Fruit fly (Drosophila melanogaster): ENCODE measurements around the gene Spindly.

Gene Spindly

dm6 chr2L:3530186-3530832, at the start of gene Spindly, which contains the start of gene IFT57:
TSS of gene Spindly (minus strand) at chr2L:3530317.
TSS of gene IFT57 (plus strand) at chr2L:3530789.
- TF ChIP-seq CG8478 (optimal IDR thresholded peaks at IDR 0.05) (no peak), CTCF (optimal IDR thresholded peaks at IDR 0.05) (peak; percentile 84 to 88)

DNA sequence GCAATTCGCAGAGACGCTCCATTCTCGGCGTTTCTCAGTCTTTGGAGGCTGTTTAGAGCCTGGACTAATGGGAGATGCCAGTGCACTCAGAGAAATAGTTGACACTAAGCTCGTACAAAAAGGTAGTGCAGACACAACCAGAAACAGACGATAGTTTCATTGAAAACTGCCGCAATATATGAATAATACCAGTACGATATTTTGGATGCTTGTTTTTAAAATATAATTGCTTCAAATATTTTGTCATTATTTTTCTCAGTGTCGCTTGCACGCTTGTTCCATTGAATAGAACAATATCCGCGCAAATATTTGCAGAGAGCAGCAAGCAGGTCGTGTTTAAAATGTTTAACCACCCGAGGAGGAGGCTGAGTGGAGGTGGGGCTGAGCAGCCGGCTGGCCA, 46.4 kb upstream of the Spindly start:
- no peak for TF ChIP-seq CTCF (optimal IDR thresholded peaks at IDR 0.05)
- no peak for TF ChIP-seq CG8478 (optimal IDR thresholded peaks at IDR 0.05)

dm6 chr2L:3575679-3576442, 45.7 kb upstream of the Spindly start, which contains the start of gene CG43815:
TSS of gene CG43815 (plus strand) at chr2L:3576210.
- TF ChIP-seq CTCF (optimal IDR thresholded peaks at IDR 0.05), result no peak
- no peak for TF ChIP-seq CG8478 (optimal IDR thresholded peaks at IDR 0.05)

- TF ChIP-seq CG8478 (optimal IDR thresholded peaks at IDR 0.05) (no peak), CTCF (optimal IDR thresholded peaks at IDR 0.05) (no peak)
Measured at dm6 chr2L:3573907-3574306, 43.8 kb upstream of the Spindly start.

DNA sequence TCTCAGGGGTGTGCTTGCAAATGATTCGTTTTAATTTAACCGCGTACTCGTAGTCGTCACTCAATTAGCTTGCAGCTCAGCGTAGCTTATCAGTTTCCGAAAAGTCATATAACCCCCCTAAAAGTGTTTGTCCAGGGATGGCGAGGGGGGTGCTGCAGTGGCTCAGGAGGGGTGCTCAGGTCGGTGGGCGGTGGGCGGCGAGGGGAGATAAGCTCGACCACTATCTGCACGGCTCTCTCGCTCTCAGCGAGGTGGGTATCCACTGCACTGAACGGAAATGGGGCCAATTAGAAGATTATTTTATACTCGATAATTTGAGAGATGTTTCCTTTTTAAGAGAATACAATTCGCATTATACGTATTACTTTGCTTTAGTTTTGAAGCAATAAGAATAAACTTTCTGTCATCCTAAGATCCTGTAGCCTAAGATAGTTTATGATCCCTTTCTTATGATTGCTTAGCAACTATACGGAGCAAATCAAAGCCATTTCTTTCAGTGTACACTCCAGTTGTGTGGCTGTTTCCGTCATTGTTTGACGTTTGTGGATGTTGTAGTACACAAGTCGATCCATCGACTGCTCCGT, 43.1 kb upstream of the Spindly start:
- no peak for TF ChIP-seq CTCF (optimal IDR thresholded peaks at IDR 0.05)
- no peak for TF ChIP-seq CG8478 (optimal IDR thresholded peaks at IDR 0.05)

- no peak for TF ChIP-seq CG8478 (optimal IDR thresholded peaks at IDR 0.05)
- TF ChIP-seq CTCF (optimal IDR thresholded peaks at IDR 0.05), result no peak
Measured at dm6 chr2L:3572529-3573171, 42.5 kb upstream of the Spindly start.

DNA sequence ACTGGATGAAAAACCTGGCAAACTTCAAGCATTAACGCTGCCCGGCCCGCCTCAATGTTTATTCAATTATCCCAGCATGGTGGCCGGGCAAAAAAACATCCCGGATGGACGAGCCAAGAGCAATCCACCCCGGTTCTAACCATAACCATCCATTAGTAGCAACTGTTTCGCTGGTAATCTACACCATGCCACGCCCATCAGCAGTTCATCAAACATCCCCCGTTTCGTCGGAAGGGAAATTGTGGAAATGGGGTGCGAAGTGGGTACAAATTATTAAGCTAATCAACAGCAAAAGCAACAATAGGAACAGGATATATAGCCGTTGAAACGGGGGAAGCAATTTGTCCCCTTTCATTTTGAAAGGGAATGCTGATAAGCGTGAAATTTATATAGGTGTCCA, 41.3 kb upstream of the Spindly start:
- TF ChIP-seq CG8478 (optimal IDR thresholded peaks at IDR 0.05) (no peak), CTCF (optimal IDR thresholded peaks at IDR 0.05) (no peak)

dm6 chr2L:3570566-3570965, 40.4 kb upstream of the Spindly start:
- TF ChIP-seq CTCF (optimal IDR thresholded peaks at IDR 0.05) (no peak), CG8478 (optimal IDR thresholded peaks at IDR 0.05) (no peak)

DNA sequence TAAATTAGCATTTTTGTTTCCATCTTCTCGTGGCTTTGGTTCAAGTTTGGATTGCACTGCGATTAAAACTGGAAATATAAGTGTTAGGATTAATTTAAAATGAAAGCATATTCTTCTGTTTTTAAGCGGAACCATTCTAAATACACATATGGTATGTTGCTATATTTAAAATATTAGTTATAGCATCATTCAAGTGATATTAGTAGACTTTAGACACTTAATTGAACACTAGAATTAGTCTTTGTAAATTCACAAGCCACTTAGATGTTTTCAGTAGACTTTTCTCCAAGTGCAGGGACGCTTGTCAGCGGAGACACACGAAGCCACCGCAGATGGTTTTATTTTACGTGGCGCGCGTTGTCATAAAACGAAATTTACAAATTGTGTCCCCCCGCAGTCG, 39.8 kb upstream of the Spindly start:
- TF ChIP-seq CTCF (optimal IDR thresholded peaks at IDR 0.05), result no peak
- TF ChIP-seq CG8478 (optimal IDR thresholded peaks at IDR 0.05), result no peak

DNA sequence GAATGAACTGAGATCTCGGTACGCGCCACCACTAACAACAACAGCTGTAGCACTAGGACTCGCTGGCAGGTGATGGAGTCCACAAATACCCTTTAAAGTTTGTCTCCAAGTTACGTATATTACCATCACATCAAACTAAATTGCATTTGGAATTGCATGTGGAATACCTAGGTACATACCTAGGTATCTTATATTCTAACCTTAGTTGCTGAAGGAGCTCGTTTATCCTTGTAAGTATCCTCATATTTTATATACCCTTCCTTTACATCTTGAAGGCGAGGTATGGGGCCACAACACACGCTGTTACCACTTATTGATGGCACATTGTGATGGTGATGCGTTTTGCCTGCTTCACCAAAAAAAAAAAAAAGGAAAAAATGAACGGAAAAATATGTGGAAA, 37.3 kb upstream of the Spindly start:
- TF ChIP-seq CG8478 (optimal IDR thresholded peaks at IDR 0.05), result no peak
- TF ChIP-seq CTCF (optimal IDR thresholded peaks at IDR 0.05), result no peak

- no peak for TF ChIP-seq CTCF (optimal IDR thresholded peaks at IDR 0.05)
- no peak for TF ChIP-seq CG8478 (optimal IDR thresholded peaks at IDR 0.05)
Measured at dm6 chr2L:3566532-3566931, 36.4 kb upstream of the Spindly start.

- TF ChIP-seq CTCF (optimal IDR thresholded peaks at IDR 0.05), result no peak
- TF ChIP-seq CG8478 (optimal IDR thresholded peaks at IDR 0.05), result no peak
Measured at dm6 chr2L:3564556-3564955, 34.4 kb upstream of the Spindly start.

DNA sequence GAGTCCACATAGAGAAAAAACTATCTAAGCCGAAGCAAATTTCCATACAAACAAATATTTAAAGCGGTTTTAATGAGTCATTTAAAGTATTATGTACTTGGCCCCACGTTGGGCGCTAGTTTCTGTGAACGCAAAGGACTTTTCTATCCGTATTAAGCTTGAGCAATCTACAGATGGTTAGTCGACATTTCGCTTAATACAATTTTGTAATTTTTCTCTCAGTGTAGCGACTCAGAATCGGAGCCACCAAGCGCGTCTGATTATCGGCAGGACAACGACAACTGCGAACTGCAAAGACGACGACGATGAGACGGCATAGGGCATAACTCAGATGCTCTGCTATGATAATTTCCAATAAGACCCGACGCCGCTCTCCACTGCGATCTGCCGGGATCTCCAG, 32.3 kb upstream of the Spindly start:
- TF ChIP-seq CG8478 (optimal IDR thresholded peaks at IDR 0.05) (no peak), CTCF (optimal IDR thresholded peaks at IDR 0.05) (no peak)

DNA sequence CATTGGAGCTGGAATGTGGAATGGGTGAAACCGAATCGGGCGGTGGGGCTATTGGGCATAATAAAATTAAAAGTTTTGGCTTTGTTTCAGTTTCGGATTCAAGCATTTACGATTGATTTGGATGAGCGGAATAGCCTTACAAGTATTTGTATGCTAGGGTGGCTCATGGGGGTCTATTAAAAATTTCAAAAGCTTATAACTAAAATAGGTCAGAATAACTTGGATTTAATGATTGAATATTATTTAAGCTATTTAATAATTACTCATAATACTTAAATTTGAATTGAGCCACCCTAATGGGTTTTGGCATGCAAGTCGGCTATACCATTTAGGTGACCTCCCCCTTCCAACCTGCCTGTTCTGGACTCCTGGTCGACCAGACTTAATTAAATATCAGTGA, 29.5 kb upstream of the Spindly start:
- no peak for TF ChIP-seq CG8478 (optimal IDR thresholded peaks at IDR 0.05)
- TF ChIP-seq CTCF (optimal IDR thresholded peaks at IDR 0.05), result no peak

dm6 chr2L:3558299-3558698, 28.2 kb upstream of the Spindly start:
- no peak for TF ChIP-seq CG8478 (optimal IDR thresholded peaks at IDR 0.05)
- TF ChIP-seq CTCF (optimal IDR thresholded peaks at IDR 0.05), result no peak

Data from S2 (cell line).